Worm (Caenorhabditis elegans) whole organism, early embryonic: ENCODE results near the gene nspa-10.

ENCODE experiments used
- B0310.2 ChIP-seq: sonication (generic microtip); optimal IDR thresholded peaks from 2 replicates; lab custom pipeline; 2016; ENCODE audit warnings: mild to moderate bottlenecking, missing genetic modification characterization, missing compliant biosample characterization
- F13C5.2 ChIP-seq: sonication (generic microtip); optimal IDR thresholded peaks from 2 replicates; lab custom pipeline; 2017; ENCODE audit warnings: mild to moderate bottlenecking, missing genetic modification characterization, inconsistent platforms, missing compliant biosample characterization
- aly-1 ChIP-seq: sonication (generic microtip); optimal IDR thresholded peaks from 2 replicates; lab custom pipeline; 2016; ENCODE audit warnings: missing genetic modification characterization, missing compliant biosample characterization
- ama-1 ChIP-seq: fragments of 150-350 bp; optimal IDR thresholded peaks from 2 replicates; lab custom pipeline; 2014
- ceh-13 ChIP-seq: fragments of 200-800 bp; sonication (Bioruptor generic); optimal IDR thresholded peaks from 2 replicates; lab custom pipeline; 2018; ENCODE audit warnings: mild to moderate bottlenecking, missing genetic modification characterization, missing compliant biosample characterization
- ceh-36 ChIP-seq: sonication (generic microtip); optimal IDR thresholded peaks from 2 replicates; lab custom pipeline; 2016; ENCODE audit warnings: missing genetic modification characterization, inconsistent platforms, missing compliant biosample characterization
- ets-7 ChIP-seq: sonication (generic microtip); optimal IDR thresholded peaks from 2 replicates; lab custom pipeline; 2016; ENCODE audit warnings: missing genotype, missing genetic modification characterization, missing compliant biosample characterization
- flt-1 ChIP-seq: fragments of 200-800 bp; sonication (Bioruptor generic); IDR thresholded peaks from 2 replicates; pipeline ENCODE4 v1.3.6; 2022; ENCODE audit warnings: missing genetic modification characterization, missing compliant biosample characterization
- hmbx-1 ChIP-seq: sonication (generic microtip); optimal IDR thresholded peaks from 2 replicates; lab custom pipeline; 2016; ENCODE audit warnings: mild to moderate bottlenecking, missing genetic modification characterization, missing compliant biosample characterization
- hmg-4 ChIP-seq: fragments of 200-800 bp; sonication (Bioruptor generic); optimal IDR thresholded peaks from 2 replicates; lab custom pipeline; 2018; ENCODE audit warnings: mild to moderate bottlenecking, missing genetic modification characterization, missing compliant biosample characterization
- hnd-1 ChIP-seq: sonication (generic microtip); optimal IDR thresholded peaks from 2 replicates; lab custom pipeline; 2016; ENCODE audit warnings: missing genetic modification characterization, missing compliant biosample characterization
- pes-1 ChIP-seq: fragments of 200-800 bp; sonication (Bioruptor generic); IDR thresholded peaks from 2 replicates; pipeline ENCODE4 v1.3.6; 2022; ENCODE audit warnings: missing genetic modification reagents, missing genetic modification characterization, missing compliant biosample characterization
- scrt-1 ChIP-seq: fragments of 200-800 bp; sonication (Bioruptor generic); IDR thresholded peaks from 2 replicates; pipeline ENCODE4 v1.3.6; 2022; ENCODE audit warnings: missing genetic modification characterization, missing compliant biosample characterization
- sea-1 ChIP-seq: fragments of 200-800 bp; sonication (Bioruptor generic); conservative IDR thresholded peaks from 2 replicates; pipeline ENCODE4 v1.3.6; 2022; ENCODE audit warnings: missing genetic modification characterization, missing compliant biosample characterization
- tbx-11 ChIP-seq: fragments of 200-800 bp; sonication (Bioruptor generic); IDR thresholded peaks from 2 replicates; pipeline ENCODE4 v1.3.6; 2022; ENCODE audit warnings: missing genetic modification characterization, missing compliant biosample characterization
- tbx-37 ChIP-seq: fragments of 200-800 bp; sonication (Bioruptor generic); conservative IDR thresholded peaks from 2 replicates; pipeline ENCODE4 v1.3.6; 2022; ENCODE audit warnings: missing genetic modification reagents, missing genetic modification characterization, missing compliant biosample characterization
- tra-4 ChIP-seq: sonication (generic microtip); optimal IDR thresholded peaks from 2 replicates; lab custom pipeline; 2017; ENCODE audit warnings: missing genetic modification characterization, missing compliant biosample characterization

nspa-10 gene

DNA sequence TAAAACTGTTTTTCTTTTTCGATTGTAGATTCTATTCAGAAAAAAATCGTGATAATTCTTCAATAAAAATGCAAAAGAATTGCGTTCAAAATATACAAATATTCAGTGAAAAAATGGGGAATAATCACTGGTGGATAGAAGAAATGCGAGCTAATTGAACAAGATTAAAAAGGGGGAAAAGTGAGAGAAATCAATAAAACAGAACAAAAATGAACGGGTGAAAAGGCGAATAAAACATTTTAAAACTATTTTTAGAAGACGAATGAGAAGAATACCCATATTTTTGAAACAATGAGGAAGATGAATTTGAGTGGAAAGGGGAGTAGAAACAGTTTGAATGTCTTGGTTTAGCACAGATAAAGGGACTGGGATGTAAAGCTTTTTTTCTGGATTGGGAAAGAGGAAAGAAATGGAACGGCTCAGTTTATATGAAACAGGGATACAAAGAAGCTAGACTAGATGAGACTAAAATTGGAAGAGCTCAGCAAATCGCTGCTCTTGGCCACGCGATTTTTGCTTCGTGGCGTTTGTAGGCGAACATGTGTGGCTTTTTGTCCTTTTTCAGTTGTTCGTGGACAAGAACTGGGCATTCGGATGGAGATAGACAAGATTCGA is 34.0 kb upstream of the nspa-10 start, which contains the start of gene Y50E8A.12:
Y50E8A.12 (minus strand) TSS at position 51 of the 615 bp plus-strand sequence.
- TF ChIP-seq aly-1 (tag; lab: Kevin White, UChicago): no peak
- no peak for TF ChIP-seq ama-1
- no peak for TF ChIP-seq scrt-1 (GFP tag; lab: Robert Waterston, UW)
- no peak for TF ChIP-seq tra-4 (tag; lab: Kevin White, UChicago)
- TF ChIP-seq flt-1 (GFP tag; lab: Robert Waterston, UW): no peak
- TF ChIP-seq hmg-4 (GFP tag; lab: Kevin White, UChicago): no peak
- TF ChIP-seq ceh-13 (GFP tag; lab: Kevin White, UChicago): no peak
- no peak for TF ChIP-seq ets-7 (tag; lab: Kevin White, UChicago)
- no peak for TF ChIP-seq pes-1 (GFP tag; lab: Robert Waterston, UW)

ce11 chrV:14781130-14781529 is 30.9 kb upstream of the nspa-10 start, which contains the start of gene Y50E8A.11:
Gene Y50E8A.11, plus strand, starts transcription at chrV:14781430.
- TF ChIP-seq F13C5.2 (tag; lab: Kevin White, UChicago): no peak
- TF ChIP-seq tbx-37 (GFP tag; lab: Robert Waterston, UW): no peak
- TF ChIP-seq hmbx-1 (tag; lab: Kevin White, UChicago): no peak
- no peak for TF ChIP-seq B0310.2 (tag; lab: Kevin White, UChicago)
- TF ChIP-seq flt-1 (GFP tag; lab: Robert Waterston, UW): no peak
- TF ChIP-seq sea-1 (GFP tag; lab: Robert Waterston, UW): no peak
- no peak for TF ChIP-seq hmg-4 (GFP tag; lab: Kevin White, UChicago)
- TF ChIP-seq ceh-36: no peak
- no peak for TF ChIP-seq scrt-1 (GFP tag; lab: Robert Waterston, UW)
- no peak for TF ChIP-seq pes-1 (GFP tag; lab: Robert Waterston, UW)
- TF ChIP-seq aly-1 (tag; lab: Kevin White, UChicago): no peak
- no peak for TF ChIP-seq hnd-1
- no peak for TF ChIP-seq ets-7 (tag; lab: Kevin White, UChicago)
- TF ChIP-seq ceh-13 (GFP tag; lab: Kevin White, UChicago): no peak

ce11 chrV:14779644-14780043 is 29.4 kb upstream of the nspa-10 start, which contains the start of the genes scrm-7 and Y50E8A.10:
Gene scrm-7, minus strand, starts transcription at chrV:14779744.
Gene Y50E8A.10, plus strand, starts transcription at chrV:14779996.
- TF ChIP-seq B0310.2 (tag; lab: Kevin White, UChicago): no peak
- no peak for TF ChIP-seq sea-1 (GFP tag; lab: Robert Waterston, UW)
- TF ChIP-seq ama-1: no peak
- no peak for TF ChIP-seq hnd-1
- no peak for TF ChIP-seq pes-1 (GFP tag; lab: Robert Waterston, UW)
- TF ChIP-seq ceh-13 (GFP tag; lab: Kevin White, UChicago): no peak

ce11 chrV:14773048-14773447 is 22.8 kb upstream of the nspa-10 start, which contains the start of gene haf-7:
Gene haf-7, plus strand, starts transcription at chrV:14773258.
- TF ChIP-seq hmg-4 (GFP tag; lab: Kevin White, UChicago) (no peak), hmbx-1 (tag; lab: Kevin White, UChicago) (no peak), hnd-1 (no peak), ceh-13 (GFP tag; lab: Kevin White, UChicago) (no peak)

DNA sequence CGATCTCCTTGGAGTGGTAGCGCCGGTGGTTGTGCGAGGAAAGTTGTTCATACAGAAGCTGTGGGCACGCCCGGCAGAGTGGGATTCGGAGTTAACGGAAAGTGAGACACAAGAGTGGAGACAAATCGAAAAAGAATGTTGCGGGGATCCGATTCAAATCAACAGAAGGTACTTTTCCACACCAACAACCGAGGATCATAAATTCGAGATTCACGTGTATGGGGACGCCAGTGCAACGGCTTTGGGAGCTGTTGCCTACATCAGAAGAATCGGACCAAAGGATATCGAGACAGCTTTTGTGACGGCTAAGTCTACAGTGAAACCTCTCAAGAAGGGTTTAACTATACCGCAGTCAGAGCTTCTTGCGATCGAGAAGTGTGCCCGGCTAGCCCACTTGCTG is 13.3 kb upstream of the nspa-10 start:
- no peak for TF ChIP-seq hmbx-1 (tag; lab: Kevin White, UChicago)
- no peak for TF ChIP-seq pes-1 (GFP tag; lab: Robert Waterston, UW)
- no peak for TF ChIP-seq ets-7 (tag; lab: Kevin White, UChicago)
- no peak for TF ChIP-seq aly-1 (tag; lab: Kevin White, UChicago)
- no peak for TF ChIP-seq tbx-37 (GFP tag; lab: Robert Waterston, UW)
- no peak for TF ChIP-seq ceh-36
- TF ChIP-seq ama-1: no peak
- no peak for TF ChIP-seq tra-4 (tag; lab: Kevin White, UChicago)
- no peak for TF ChIP-seq scrt-1 (GFP tag; lab: Robert Waterston, UW)
- no peak for TF ChIP-seq ceh-13 (GFP tag; lab: Kevin White, UChicago)
- TF ChIP-seq sea-1 (GFP tag; lab: Robert Waterston, UW): no peak
- no peak for TF ChIP-seq hnd-1
- no peak for TF ChIP-seq B0310.2 (tag; lab: Kevin White, UChicago)
- no peak for TF ChIP-seq tbx-11
- no peak for TF ChIP-seq hmg-4 (GFP tag; lab: Kevin White, UChicago)

ce11 chrV:14762563-14762962 is 12.3 kb upstream of the nspa-10 start:
- TF ChIP-seq hmg-4 (GFP tag; lab: Kevin White, UChicago) (no peak), sea-1 (GFP tag; lab: Robert Waterston, UW) (no peak), ceh-13 (GFP tag; lab: Kevin White, UChicago) (no peak), B0310.2 (tag; lab: Kevin White, UChicago) (no peak), flt-1 (GFP tag; lab: Robert Waterston, UW) (no peak), hnd-1 (no peak), tbx-11 (no peak), pes-1 (GFP tag; lab: Robert Waterston, UW) (no peak), hmbx-1 (tag; lab: Kevin White, UChicago) (no peak), scrt-1 (GFP tag; lab: Robert Waterston, UW) (no peak), tra-4 (tag; lab: Kevin White, UChicago) (no peak), tbx-37 (GFP tag; lab: Robert Waterston, UW) (no peak), aly-1 (tag; lab: Kevin White, UChicago) (no peak), F13C5.2 (tag; lab: Kevin White, UChicago) (no peak), ceh-36 (no peak), ama-1 (no peak), ets-7 (tag; lab: Kevin White, UChicago) (no peak)

DNA sequence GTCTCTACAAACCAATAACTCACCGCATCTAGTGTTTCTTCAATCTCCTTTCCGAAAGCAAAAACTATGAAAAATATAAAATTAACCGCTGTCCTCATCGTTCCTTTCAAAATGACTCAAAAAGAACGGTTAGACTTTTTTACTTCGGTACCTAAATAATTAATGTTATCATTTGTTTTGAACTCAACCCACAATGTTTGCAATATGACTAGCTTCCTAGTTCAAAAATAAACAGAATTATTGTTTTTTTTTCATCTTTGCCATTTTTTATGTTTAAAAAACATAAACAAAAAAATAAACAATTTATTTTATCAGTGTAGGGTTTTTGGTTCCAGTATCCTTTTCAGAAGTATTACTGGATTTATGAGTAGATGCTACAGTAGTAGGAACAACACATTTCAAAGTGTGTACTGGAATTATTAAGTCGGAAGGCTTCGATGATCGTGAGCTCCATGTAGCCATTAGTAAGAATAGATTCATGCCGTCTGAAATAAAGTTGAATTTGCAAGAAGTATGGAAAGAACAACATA is 1.6 kb downstream of the nspa-10 start, which contains the start of the genes lipl-8 and Y50E8A.22:
lipl-8 (minus strand) TSS at position 101 of the 530 bp plus-strand sequence.
Y50E8A.22 (minus strand) TSS at position 480 of the 530 bp plus-strand sequence.
- no peak for TF ChIP-seq hnd-1
- no peak for TF ChIP-seq B0310.2 (tag; lab: Kevin White, UChicago)
- TF ChIP-seq flt-1 (GFP tag; lab: Robert Waterston, UW): no peak
- TF ChIP-seq aly-1 (tag; lab: Kevin White, UChicago): no peak
- TF ChIP-seq ets-7 (tag; lab: Kevin White, UChicago): no peak
- no peak for TF ChIP-seq tra-4 (tag; lab: Kevin White, UChicago)
- TF ChIP-seq ama-1: no peak
- no peak for TF ChIP-seq pes-1 (GFP tag; lab: Robert Waterston, UW)
- no peak for TF ChIP-seq tbx-37 (GFP tag; lab: Robert Waterston, UW)
- no peak for TF ChIP-seq scrt-1 (GFP tag; lab: Robert Waterston, UW)
- TF ChIP-seq sea-1 (GFP tag; lab: Robert Waterston, UW): no peak
- TF ChIP-seq tbx-11: no peak
- no peak for TF ChIP-seq F13C5.2 (tag; lab: Kevin White, UChicago)
- no peak for TF ChIP-seq hmg-4 (GFP tag; lab: Kevin White, UChicago)
- no peak for TF ChIP-seq ceh-36
